Fruit fly (Drosophila melanogaster) Kc167 (cell line): ENCODE results near the gene CG43814.

Experiments
- Myc ChIP-seq: fragments of >200 bp; optimal IDR thresholded peaks from 2 replicates; lab custom pipeline; 2017; ENCODE audit warnings: missing external identifiers
- Sin3A ChIP-seq: fragments of >200 bp; optimal IDR thresholded peaks from 2 replicates; lab custom pipeline; 2018; ENCODE audit warnings: missing external identifiers
- h ChIP-seq: fragments of >200 bp; optimal IDR thresholded peaks from 3 replicates; lab custom pipeline; 2018; ENCODE audit warnings: missing external identifiers
- insv ChIP-seq: fragments of >200 bp; optimal IDR thresholded peaks from 3 replicates; lab custom pipeline; 2018; ENCODE audit warnings: missing external identifiers
- psq ChIP-seq: fragments of >200 bp; optimal IDR thresholded peaks from 2 replicates; lab custom pipeline; 2017; ENCODE audit warnings: missing external identifiers
- ttk ChIP-seq: sonication (Bioruptor generic); optimal IDR thresholded peaks from 2 replicates; lab custom pipeline; 2017; ENCODE audit warnings: missing external identifiers

The CG43814 gene

DNA sequence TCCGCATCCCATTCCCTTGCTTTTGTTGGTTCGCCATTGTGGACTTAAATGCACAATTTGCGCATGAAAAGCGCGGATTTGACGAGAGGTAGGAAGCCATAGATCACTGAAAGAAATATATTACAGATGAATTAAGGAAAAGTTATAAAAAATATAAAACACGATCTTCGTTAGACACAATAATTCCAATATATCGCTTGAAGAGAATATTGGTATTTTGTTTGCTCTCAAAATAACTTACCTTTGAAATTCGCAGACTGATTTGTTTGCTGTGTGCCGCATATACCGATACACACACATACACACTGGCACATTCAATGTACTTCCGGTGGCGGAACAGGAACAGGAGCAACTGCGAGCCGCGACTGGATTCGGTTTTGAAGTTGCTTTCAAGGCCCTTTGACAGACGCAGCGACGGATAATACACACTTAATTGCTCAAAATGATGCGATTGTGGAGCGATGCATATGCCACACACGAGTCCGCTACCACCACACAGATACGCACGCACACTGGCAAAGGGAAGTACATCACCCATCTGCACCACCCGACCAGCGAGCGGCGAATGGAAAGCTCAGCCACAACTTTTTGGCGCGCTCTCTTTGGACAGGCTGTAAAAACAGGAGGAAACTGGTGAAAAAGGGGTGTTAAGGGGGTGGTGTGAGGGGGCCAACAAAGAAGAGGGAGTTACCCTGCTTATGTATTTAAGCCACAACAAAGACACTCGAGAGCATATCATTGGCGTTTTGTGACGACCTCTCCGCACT lies 673 bp upstream of the CG43814 start:
- TF ChIP-seq h (no peak), ttk (lab: Kevin White, UChicago) (no peak), insv (lab: Kevin White, UChicago) (no peak), psq (lab: Kevin White, UChicago) (no peak), Sin3A (lab: Kevin White, UChicago) (no peak), Myc (lab: Kevin White, UChicago) (no peak)

DNA sequence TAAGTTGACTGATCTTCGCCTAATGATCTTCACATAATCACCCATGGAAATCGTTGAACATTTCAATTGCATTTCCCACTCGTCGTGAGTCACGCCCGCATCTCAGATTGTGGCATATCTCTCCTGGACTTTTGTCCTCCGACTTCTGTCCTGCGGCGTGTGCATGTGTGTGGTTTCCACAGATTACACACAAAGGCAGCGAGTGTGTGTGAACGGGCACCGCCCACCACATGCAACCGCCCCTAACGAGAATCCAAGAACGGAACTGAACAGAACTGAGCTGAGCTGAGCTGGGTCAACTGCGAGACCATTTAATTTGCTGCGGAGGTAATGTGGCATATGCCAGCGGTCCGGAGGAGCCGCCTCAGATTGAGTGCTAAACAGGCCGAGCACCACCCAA lies 3.4 kb downstream of the CG43814 start:
- TF ChIP-seq h (no peak), insv (lab: Kevin White, UChicago) (no peak), Sin3A (lab: Kevin White, UChicago) (no peak), psq (lab: Kevin White, UChicago) (no peak), Myc (lab: Kevin White, UChicago) (no peak), ttk (lab: Kevin White, UChicago) (no peak)

- no peak for TF ChIP-seq Sin3A (lab: Kevin White, UChicago)
- TF ChIP-seq ttk (lab: Kevin White, UChicago), result no peak
- TF ChIP-seq insv (lab: Kevin White, UChicago), result no peak
- TF ChIP-seq Myc (lab: Kevin White, UChicago), result no peak
- TF ChIP-seq h, result no peak
- no peak for TF ChIP-seq psq (lab: Kevin White, UChicago)
Measured at dm6 chr2L:18796446-18796845, 8.7 kb downstream of the CG43814 start.

- TF ChIP-seq Sin3A (lab: Kevin White, UChicago) (no peak), ttk (lab: Kevin White, UChicago) (no peak), psq (lab: Kevin White, UChicago) (no peak), insv (lab: Kevin White, UChicago) (peak; percentile 67)
Measured at dm6 chr2L:18795917-18796402, 9.2 kb downstream of the CG43814 start.

DNA sequence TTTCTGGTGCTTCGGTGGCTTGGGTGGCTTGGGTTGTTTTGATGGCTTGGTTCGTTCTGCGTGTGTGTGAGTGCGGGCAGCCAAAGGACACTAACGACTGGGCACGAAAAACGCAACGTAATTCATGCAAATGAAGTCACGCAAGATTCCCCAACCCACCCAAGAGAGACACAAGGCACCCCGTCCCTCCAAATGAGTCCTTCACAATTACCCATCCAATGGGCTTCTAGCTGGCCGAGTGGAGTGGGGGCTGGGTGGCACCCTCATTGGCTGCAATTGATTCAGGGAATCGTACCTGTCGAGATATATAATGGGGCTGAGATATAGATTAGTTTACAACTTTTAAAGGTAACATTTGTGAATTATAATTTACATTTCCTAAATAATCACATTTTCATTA lies 11.9 kb downstream of the CG43814 start:
- TF ChIP-seq psq (lab: Kevin White, UChicago), result no peak
- no peak for TF ChIP-seq Sin3A (lab: Kevin White, UChicago)
- no peak for TF ChIP-seq h
- no peak for TF ChIP-seq Myc (lab: Kevin White, UChicago)
- TF ChIP-seq ttk (lab: Kevin White, UChicago), result no peak
- no peak for TF ChIP-seq insv (lab: Kevin White, UChicago)

dm6 chr2L:18792806-18793205 lies 12.3 kb downstream of the CG43814 start, which contains the start of gene ham:
Gene ham, minus strand, starts transcription at chr2L:18792906.
- TF ChIP-seq Myc (lab: Kevin White, UChicago), result no peak
- no peak for TF ChIP-seq Sin3A (lab: Kevin White, UChicago)
- no peak for TF ChIP-seq h
- TF ChIP-seq ttk (lab: Kevin White, UChicago), result no peak
- TF ChIP-seq insv (lab: Kevin White, UChicago), result no peak
- no peak for TF ChIP-seq psq (lab: Kevin White, UChicago)

DNA sequence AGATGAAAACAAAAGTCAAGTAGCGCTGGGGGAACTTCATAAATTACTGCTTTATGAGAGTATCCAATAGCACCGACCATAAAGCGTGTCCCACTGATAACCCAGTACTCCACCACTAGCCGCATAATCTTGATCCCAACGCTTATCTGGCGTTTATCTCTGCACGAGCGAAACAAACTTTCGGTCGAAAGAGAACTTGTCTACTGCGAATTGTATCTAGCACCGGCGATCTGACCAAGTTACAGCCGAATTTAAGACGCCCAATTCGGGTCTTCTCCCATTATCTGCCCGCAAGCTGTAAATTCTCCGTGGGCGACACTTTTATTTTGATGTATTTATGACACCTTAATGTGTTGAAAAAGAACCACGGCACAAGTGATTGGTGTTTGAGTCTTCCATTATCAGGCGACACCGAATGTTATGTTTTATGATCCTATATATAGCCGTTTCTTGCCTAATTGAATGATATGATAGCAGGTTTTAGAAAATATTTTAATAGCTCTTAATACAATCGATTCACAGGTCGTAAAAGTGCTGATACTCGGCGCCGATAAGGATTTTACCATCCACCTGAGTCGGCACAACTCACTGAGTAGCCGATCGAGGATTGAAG lies 15.3 kb downstream of the CG43814 start:
- no peak for TF ChIP-seq insv (lab: Kevin White, UChicago)

DNA sequence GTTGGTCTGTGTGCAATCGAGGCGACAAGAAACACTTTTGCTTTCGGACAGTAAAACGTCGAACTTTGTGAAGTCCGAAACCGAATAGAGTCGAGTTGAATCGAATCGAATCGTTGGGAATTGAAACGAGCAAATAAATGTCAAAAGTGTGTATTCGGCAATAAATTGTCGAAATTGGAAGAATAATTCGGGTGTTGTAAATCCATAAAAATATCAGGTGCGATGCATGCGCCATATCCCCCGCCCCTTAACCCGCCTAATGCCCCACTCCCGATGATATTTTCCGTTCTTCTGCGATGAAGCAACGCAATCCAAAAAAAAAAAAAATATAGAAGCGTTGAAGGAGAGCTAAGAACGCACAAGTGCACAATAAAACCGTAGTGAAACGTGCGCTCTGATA lies 16.2 kb downstream of the CG43814 start:
- no peak for TF ChIP-seq Myc (lab: Kevin White, UChicago)
- no peak for TF ChIP-seq Sin3A (lab: Kevin White, UChicago)
- no peak for TF ChIP-seq h
- no peak for TF ChIP-seq ttk (lab: Kevin White, UChicago)
- no peak for TF ChIP-seq psq (lab: Kevin White, UChicago)
- no peak for TF ChIP-seq insv (lab: Kevin White, UChicago)

DNA sequence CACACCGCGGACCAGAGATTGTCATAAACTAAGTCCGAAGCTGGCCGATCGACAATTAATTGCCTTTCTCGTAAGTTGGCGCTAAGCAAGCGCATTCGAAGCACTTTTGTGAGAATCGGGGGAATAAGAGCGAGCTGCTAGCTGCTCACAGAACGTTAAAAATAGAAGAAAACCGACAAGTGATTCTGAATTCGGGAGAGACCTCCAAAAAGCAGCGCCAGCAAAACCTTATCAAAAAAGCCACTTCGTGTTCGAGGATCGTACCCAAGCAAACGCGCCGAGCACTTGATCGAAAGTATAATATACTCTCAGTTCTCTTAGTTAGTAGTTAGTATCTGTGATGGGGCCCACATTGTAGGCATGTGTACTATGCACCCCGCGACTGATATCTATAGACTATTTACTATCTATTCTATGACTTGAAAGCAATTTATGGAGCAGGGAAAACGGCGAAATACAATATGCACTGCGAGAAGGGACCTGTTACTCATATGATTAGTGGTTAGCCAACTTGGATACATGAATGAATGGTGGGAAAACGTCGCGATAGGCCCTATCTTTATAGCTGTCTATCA lies 17.6 kb downstream of the CG43814 start:
- TF ChIP-seq Sin3A (lab: Kevin White, UChicago) (no peak), Myc (lab: Kevin White, UChicago) (no peak), psq (lab: Kevin White, UChicago) (no peak), insv (lab: Kevin White, UChicago) (no peak), h (no peak), ttk (lab: Kevin White, UChicago) (no peak)

DNA sequence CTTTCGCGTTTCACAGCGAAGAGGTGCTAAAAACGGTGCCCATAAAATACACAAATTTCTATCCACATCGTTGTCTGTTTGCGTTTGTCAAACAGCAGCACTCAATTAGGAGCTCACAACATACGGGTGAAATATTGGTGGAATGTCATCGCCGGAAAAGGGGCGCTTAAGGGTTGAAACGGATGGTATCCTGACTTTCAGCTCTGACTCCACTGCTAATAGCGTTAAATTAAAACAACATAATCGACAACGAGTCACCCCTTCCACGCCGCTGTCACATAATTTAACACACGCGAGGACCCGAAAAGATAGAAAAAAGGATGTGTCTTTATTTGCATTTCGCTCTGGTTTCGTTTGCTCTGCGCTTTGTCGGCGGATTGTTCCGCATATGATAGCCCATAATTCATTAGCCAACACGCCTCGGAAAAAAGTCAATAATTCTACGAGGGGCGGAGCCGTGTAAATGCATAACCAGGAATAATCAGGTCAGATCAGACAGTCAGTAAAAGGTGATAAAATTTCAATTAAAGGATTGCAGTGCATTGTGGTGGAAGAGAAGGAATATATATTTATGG lies 20.0 kb downstream of the CG43814 start:
- TF ChIP-seq Myc (lab: Kevin White, UChicago) (no peak), ttk (lab: Kevin White, UChicago) (no peak), insv (lab: Kevin White, UChicago) (no peak), Sin3A (lab: Kevin White, UChicago) (no peak), psq (lab: Kevin White, UChicago) (no peak)

DNA sequence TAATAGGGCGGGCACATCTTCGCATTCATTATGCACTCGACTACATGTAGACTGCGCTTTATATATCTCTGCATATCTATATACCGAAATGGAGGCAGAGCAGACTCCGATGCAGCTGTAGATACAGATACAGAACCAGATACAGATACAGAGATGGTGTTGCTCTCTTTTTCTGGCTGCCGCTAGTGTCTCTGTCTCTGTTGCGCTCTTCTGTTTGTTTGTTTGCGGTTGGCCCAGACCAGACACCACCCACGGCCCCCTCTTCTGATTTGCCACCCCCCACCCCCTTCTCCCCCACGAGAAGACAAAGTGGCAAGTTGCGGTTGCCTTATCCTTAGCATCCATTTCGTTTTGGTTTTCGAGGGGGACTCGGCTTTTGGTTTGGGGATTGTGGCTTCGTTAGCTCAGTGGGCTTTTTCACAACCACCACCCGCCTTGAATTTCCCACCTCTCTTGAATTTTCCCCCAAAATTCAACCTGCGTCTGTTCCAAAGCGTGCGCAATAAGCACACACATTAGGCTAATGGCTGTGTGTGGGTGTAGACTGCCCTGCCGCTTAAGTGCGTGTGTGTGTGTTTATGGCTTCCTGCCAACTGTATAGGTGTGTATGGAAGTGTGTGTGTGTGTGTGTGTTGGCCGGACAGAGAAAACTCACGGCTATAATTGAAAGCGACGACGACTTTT lies 21.6 kb downstream of the CG43814 start:
- TF ChIP-seq h, result no peak
- no peak for TF ChIP-seq Sin3A (lab: Kevin White, UChicago)
